Worm (Caenorhabditis elegans): Measurements from ENCODE around the gene C47E12.14.

The C47E12.14 gene

DNA sequence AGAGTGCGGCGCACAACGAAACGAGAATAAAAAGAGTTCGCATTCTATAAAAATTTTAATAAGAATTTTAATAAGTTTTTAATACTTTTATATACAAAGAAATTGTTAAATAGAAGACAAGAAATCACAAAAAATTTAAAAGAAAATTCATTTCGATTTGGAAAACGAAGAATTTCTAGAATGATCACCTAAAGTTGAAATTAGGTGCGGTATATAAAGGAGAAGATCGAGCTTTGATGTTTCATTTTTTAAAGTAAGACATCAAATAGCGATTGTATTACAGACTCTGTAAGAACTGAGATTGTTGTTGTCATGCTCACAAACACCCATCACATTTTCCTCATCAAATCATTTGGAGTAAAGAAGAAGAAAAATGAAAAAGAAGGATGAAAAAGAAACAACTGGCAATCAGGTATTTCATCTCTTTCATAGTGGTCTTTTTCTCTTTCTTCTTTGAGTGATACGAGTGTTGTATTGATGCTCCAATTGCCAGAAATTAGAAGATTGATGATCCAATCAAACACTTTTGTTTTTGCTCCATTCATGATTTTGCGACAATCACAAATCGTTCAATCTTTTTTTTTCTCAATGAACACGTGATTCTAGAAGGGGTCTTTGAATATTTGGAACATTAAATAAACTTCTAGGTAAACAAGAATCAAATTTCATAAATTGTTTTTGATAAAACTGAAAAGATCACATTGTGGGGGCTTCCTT is 47.8 kb downstream of the C47E12.14 start, which contains the start of gene dur-1 (continued):
- TF ChIP-seq C34B4.2 (tag; optimal IDR thresholded peaks at IDR 0.05) (no peak), sptf-1 (tag; optimal IDR thresholded peaks at IDR 0.05) (no peak), unc-130 (tag; optimal IDR thresholded peaks at IDR 0.05) (no peak), pax-3 (tag; optimal IDR thresholded peaks at IDR 0.05) (no peak), hpl-2 (GFP tag; optimal IDR thresholded peaks at IDR 0.05) (no peak), nhr-71 (tag; optimal IDR thresholded peaks at IDR 0.05) (peak; percentile 83), unc-62 (GFP tag; optimal IDR thresholded peaks at IDR 0.05) (no peak), nhr-77 (tag; optimal IDR thresholded peaks at IDR 0.05) (no peak), snpc-4 (tag; optimal IDR thresholded peaks at IDR 0.05) (no peak), lir-3 (tag; optimal IDR thresholded peaks at IDR 0.05; ENCODE audit: poor library complexity) (no peak), nhr-28 (tag; optimal IDR thresholded peaks at IDR 0.05) (no peak), C16A3.4 (tag; optimal IDR thresholded peaks at IDR 0.05) (no peak), fkh-8 (tag; optimal IDR thresholded peaks at IDR 0.05) (no peak), dpl-1 (GFP tag; optimal IDR thresholded peaks at IDR 0.05) (no peak), lin-14 (GFP tag; optimal IDR thresholded peaks at IDR 0.05) (peak; percentile 84), dsc-1 (tag; optimal IDR thresholded peaks at IDR 0.05) (no peak), ztf-11 (tag; optimal IDR thresholded peaks at IDR 0.05) (no peak), nhr-12 (tag; optimal IDR thresholded peaks at IDR 0.05) (no peak), pqm-1 (tag; optimal IDR thresholded peaks at IDR 0.05) (no peak), elt-2 (tag; optimal IDR thresholded peaks at IDR 0.05) (no peak), egl-27 (tag; optimal IDR thresholded peaks at IDR 0.05) (no peak), alr-1 (tag; optimal IDR thresholded peaks at IDR 0.05; ENCODE audit: borderline replicate concordance) (no peak), aha-1 (tag; optimal IDR thresholded peaks at IDR 0.05) (no peak)
